Worm (Caenorhabditis elegans) whole organism, L4/young adult: ENCODE measurements around the gene F53F1.4.
A peak's percentile ranks its signal among the peaks of the same experiment; 100 is the strongest.

Source experiments
- W03F9.2 ChIP-seq: fragments of 150-350 bp; optimal IDR thresholded peaks from 2 replicates; lab custom pipeline; 2014; ENCODE audit warnings: missing biosample characterization, missing genetic modification characterization
- dao-5 ChIP-seq: sonication (generic microtip); optimal IDR thresholded peaks from 2 replicates; lab custom pipeline; 2016; ENCODE audit warnings: missing genotype, missing genetic modification characterization, moderate library complexity, missing compliant biosample characterization
- him-1 ChIP-seq: sonication (generic microtip); optimal IDR thresholded peaks from 2 replicates; lab custom pipeline; 2016; ENCODE audit warnings: missing genotype, missing genetic modification reagents, missing genetic modification characterization, missing compliant biosample characterization

The F53F1.4 gene

ce11 chrV:13411225-13411991 lies 531 bp downstream of the F53F1.4 start:
- TF ChIP-seq dao-5 (tag; lab: Kevin White, UChicago), result no peak
- TF ChIP-seq W03F9.2 (tag; lab: Kevin White, UChicago), result no peak
- TF ChIP-seq him-1 (tag; lab: Kevin White, UChicago), result no peak

- TF ChIP-seq dao-5 (tag; lab: Kevin White, UChicago) (no peak), him-1 (tag; lab: Kevin White, UChicago) (no peak), W03F9.2 (tag; lab: Kevin White, UChicago) (no peak)
Observed at ce11 chrV:13411992-13412298, 1.1 kb downstream of the F53F1.4 start.

- TF ChIP-seq W03F9.2 (tag; lab: Kevin White, UChicago) (no peak), him-1 (tag; lab: Kevin White, UChicago) (no peak), dao-5 (tag; lab: Kevin White, UChicago) (no peak)
Observed at ce11 chrV:13413301-13413700, 2.4 kb downstream of the F53F1.4 start.

- TF ChIP-seq W03F9.2 (tag; lab: Kevin White, UChicago) (no peak), him-1 (tag; lab: Kevin White, UChicago) (no peak), dao-5 (tag; lab: Kevin White, UChicago) (no peak)
Observed at ce11 chrV:13414585-13414984, 3.7 kb downstream of the F53F1.4 start, which contains the start of gene cut-2. cut-2 (plus strand) TSS chrV:13414949.

- TF ChIP-seq W03F9.2 (tag; lab: Kevin White, UChicago) (no peak), dao-5 (tag; lab: Kevin White, UChicago) (peak; percentile 33)
Observed at ce11 chrV:13415462-13415861, 4.6 kb downstream of the F53F1.4 start.

- TF ChIP-seq dao-5 (tag; lab: Kevin White, UChicago) (no peak), W03F9.2 (tag; lab: Kevin White, UChicago) (no peak), him-1 (tag; lab: Kevin White, UChicago) (no peak)
Observed at ce11 chrV:13416076-13416475, 5.2 kb downstream of the F53F1.4 start.

- no peak for TF ChIP-seq him-1 (tag; lab: Kevin White, UChicago)
- no peak for TF ChIP-seq dao-5 (tag; lab: Kevin White, UChicago)
- TF ChIP-seq W03F9.2 (tag; lab: Kevin White, UChicago), result no peak
Observed at ce11 chrV:13417513-13417912, 6.6 kb downstream of the F53F1.4 start, which contains the start of gene F53F1.6. F53F1.6 (minus strand) TSS chrV:13417613.

ce11 chrV:13420640-13421039 lies 9.8 kb downstream of the F53F1.4 start, which contains the start of gene srv-8:
srv-8 (minus strand) TSS chrV:13420740.
- TF ChIP-seq him-1 (tag; lab: Kevin White, UChicago) (no peak), dao-5 (tag; lab: Kevin White, UChicago) (no peak), W03F9.2 (tag; lab: Kevin White, UChicago) (no peak)

ce11 chrV:13421697-13422096 lies 10.8 kb downstream of the F53F1.4 start:
- TF ChIP-seq him-1 (tag; lab: Kevin White, UChicago) (no peak), dao-5 (tag; lab: Kevin White, UChicago) (no peak), W03F9.2 (tag; lab: Kevin White, UChicago) (no peak)

- TF ChIP-seq him-1 (tag; lab: Kevin White, UChicago) (no peak), dao-5 (tag; lab: Kevin White, UChicago) (no peak)
Observed at ce11 chrV:13423045-13423444, 12.2 kb downstream of the F53F1.4 start, which contains the start of gene srv-9. srv-9 (minus strand) TSS chrV:13423145.

ce11 chrV:13423608-13424007 lies 12.7 kb downstream of the F53F1.4 start, which contains the start of gene srv-10:
srv-10 (plus strand) TSS chrV:13423908.
- TF ChIP-seq dao-5 (tag; lab: Kevin White, UChicago) (no peak), W03F9.2 (tag; lab: Kevin White, UChicago) (no peak), him-1 (tag; lab: Kevin White, UChicago) (no peak)

ce11 chrV:13426764-13427163 lies 15.9 kb downstream of the F53F1.4 start, which contains the start of gene srd-18:
srd-18 (minus strand) TSS chrV:13426864.
- TF ChIP-seq W03F9.2 (tag; lab: Kevin White, UChicago), result no peak
- TF ChIP-seq him-1 (tag; lab: Kevin White, UChicago), result no peak
- TF ChIP-seq dao-5 (tag; lab: Kevin White, UChicago), result no peak

ce11 chrV:13427378-13427777 lies 16.5 kb downstream of the F53F1.4 start:
- TF ChIP-seq dao-5 (tag; lab: Kevin White, UChicago) (no peak), W03F9.2 (tag; lab: Kevin White, UChicago) (no peak), him-1 (tag; lab: Kevin White, UChicago) (no peak)

ce11 chrV:13428660-13429059 lies 17.8 kb downstream of the F53F1.4 start, which contains the start of gene srd-19:
srd-19 (minus strand) TSS chrV:13428760.
- TF ChIP-seq dao-5 (tag; lab: Kevin White, UChicago) (no peak), him-1 (tag; lab: Kevin White, UChicago) (no peak), W03F9.2 (tag; lab: Kevin White, UChicago) (no peak)
